Fruit fly (Drosophila melanogaster): ENCODE results near the gene Vps16B.
A peak's percentile ranks its signal among the peaks of the same experiment; 100 is the strongest.

Gene Vps16B

dm6 chr3R:29829228-29829786 lies 13.1 kb upstream of the Vps16B start:
- TF ChIP-seq noc (tag; optimal IDR thresholded peaks at IDR 0.05) = no peak

DNA sequence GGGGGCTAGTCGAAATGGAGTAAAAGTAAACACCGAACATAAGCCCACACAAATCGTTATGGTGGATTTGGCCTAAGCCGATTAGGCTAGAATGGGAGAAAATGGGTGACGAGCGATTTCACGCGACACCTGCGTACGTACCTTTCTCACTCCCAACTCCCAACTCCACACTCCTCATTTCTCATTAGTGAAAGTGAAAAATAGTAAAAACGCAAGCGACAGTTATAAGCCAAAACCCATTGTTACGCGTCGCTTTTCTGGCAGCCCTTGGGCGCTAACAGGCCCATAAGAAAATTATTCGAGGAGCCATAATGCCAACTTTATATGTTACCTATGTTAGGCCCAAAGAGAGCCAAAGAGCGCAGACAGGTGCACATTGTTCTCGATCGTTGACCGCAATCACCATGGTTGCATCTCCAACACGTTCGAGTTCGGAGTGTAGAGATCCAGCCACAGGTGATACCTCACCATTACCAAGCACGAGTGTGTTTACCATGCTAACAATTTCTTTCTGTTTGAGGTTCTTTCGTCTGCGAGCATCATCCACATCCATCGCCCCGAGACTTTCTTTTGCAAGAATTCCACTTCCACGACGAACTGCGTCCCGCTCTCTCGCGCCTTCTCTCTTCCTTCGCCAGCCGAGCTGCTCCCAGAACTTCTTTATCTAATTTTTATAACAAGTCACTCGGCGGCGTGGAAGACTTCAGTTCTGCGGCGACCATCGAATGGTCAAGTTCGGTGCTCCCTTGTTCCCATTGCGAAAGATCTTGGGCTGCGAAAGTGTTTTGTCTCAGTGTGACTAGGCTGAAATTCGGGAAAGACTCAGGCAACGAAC lies 2.4 kb upstream of the Vps16B start, which contains the start of gene neo:
neo (plus strand) TSS at position 698 of the 835 bp plus-strand sequence.
- no peak for TF ChIP-seq noc (tag; optimal IDR thresholded peaks at IDR 0.05)

- TF ChIP-seq noc (tag; optimal IDR thresholded peaks at IDR 0.05) = no peak
Observed at dm6 chr3R:29817664-29818063, 1.4 kb upstream of the Vps16B start, which contains the start of gene CG7829. Gene CG7829, minus strand, starts transcription at chr3R:29817764.

- TF ChIP-seq noc (tag; optimal IDR thresholded peaks at IDR 0.05) = no peak
Observed at dm6 chr3R:29806682-29807393, 9.4 kb downstream of the Vps16B start, which contains the start of the genes ca and ncd. Gene ca, plus strand, starts transcription at chr3R:29806811. Gene ncd, minus strand, starts transcription at chr3R:29807127.

DNA sequence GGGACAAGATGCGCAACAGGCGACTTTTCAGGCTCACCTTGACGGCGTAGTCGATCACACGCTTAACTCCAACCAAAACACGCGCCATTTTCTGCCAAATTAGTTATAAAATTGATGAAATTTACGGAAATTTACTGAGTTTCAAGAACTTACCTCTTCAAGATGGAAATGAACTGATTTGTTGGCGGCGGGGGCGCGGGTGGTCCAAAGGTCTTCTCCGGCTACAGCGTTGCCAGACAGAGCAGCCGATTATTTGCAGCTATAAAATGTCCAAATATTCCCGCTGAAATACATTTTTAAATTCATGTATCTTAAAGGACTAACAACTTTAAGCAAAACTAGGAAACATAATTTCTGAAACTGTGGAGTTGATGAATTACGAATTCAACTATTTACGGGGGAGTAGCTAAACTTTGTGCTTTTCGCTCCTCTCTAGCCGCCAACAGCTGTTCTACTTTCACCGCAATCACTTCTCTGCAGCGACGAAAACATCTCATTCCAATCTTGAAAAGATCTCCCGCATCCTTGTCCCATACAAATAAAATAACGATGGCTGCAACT lies 13.4 kb downstream of the Vps16B start, which contains the start of the genes Etfb and CG7789:
Etfb (minus strand) TSS at position 193 of the 561 bp plus-strand sequence.
CG7789 (plus strand) TSS at position 444 of the 561 bp plus-strand sequence.
- peak; percentile 58 for TF ChIP-seq noc (tag; optimal IDR thresholded peaks at IDR 0.05)

- no peak for TF ChIP-seq noc (tag; optimal IDR thresholded peaks at IDR 0.05)
Observed at dm6 chr3R:29799681-29800028, 16.6 kb downstream of the Vps16B start.

dm6 chr3R:29798966-29799680 lies 17.1 kb downstream of the Vps16B start, which contains the start of the genes Rnb and Drice:
Gene Rnb, minus strand, starts transcription at chr3R:29799354.
Gene Drice, plus strand, starts transcription at chr3R:29799658.
- peak; percentile 45 for TF ChIP-seq noc (tag; optimal IDR thresholded peaks at IDR 0.05)

dm6 chr3R:29797183-29797582 lies 19.1 kb downstream of the Vps16B start:
- no peak for TF ChIP-seq noc (tag; optimal IDR thresholded peaks at IDR 0.05)

DNA sequence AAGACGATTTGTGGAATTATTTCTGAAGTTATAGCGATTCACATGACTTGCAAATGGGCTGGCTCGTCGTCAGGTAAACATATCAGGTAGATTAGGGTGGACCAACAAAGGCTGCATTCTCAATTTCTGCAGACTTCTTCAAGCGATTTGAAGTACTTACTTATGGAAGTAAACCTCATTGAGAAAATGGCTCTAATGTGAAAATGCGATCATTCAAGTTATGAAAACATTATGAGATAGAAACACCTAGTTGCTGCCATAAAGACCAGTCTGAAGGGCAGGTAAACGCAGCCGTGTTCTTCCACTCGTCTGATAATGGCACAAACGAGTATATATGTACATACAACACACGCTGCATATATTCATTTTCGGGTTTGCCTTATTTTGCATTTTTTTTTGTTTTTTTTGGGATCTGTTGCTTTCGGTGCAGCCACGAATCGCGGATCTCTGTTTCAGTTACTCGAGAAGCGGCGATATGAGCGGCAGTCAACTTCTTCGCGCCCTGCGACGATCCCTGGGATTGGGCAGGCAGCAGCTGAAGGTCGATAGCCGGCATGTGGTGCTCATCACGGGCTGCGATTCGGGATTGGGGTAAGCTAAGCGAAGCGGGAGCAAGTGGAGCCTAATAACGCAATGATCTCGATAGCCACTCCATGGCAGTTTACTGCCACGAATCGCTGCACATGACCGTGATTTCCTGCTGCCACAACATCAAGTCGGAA lies 21.9 kb downstream of the Vps16B start, which contains the start of gene sro:
sro (plus strand) TSS at position 437 of the 722 bp plus-strand sequence.
- no peak for TF ChIP-seq noc (tag; optimal IDR thresholded peaks at IDR 0.05)

dm6 chr3R:29790183-29790582 lies 26.1 kb downstream of the Vps16B start:
- TF ChIP-seq noc (tag; optimal IDR thresholded peaks at IDR 0.05) = no peak

dm6 chr3R:29787891-29788549 lies 28.2 kb downstream of the Vps16B start:
- no peak for TF ChIP-seq noc (tag; optimal IDR thresholded peaks at IDR 0.05)

dm6 chr3R:29786016-29786996 lies 29.9 kb downstream of the Vps16B start:
- TF ChIP-seq noc (tag; optimal IDR thresholded peaks at IDR 0.05) = no peak

- no peak for TF ChIP-seq noc (tag; optimal IDR thresholded peaks at IDR 0.05)
Observed at dm6 chr3R:29785242-29785641, 31.0 kb downstream of the Vps16B start.
